Worm (Caenorhabditis elegans): Measurements from ENCODE around the gene H32C10.1.

The H32C10.1 gene

DNA sequence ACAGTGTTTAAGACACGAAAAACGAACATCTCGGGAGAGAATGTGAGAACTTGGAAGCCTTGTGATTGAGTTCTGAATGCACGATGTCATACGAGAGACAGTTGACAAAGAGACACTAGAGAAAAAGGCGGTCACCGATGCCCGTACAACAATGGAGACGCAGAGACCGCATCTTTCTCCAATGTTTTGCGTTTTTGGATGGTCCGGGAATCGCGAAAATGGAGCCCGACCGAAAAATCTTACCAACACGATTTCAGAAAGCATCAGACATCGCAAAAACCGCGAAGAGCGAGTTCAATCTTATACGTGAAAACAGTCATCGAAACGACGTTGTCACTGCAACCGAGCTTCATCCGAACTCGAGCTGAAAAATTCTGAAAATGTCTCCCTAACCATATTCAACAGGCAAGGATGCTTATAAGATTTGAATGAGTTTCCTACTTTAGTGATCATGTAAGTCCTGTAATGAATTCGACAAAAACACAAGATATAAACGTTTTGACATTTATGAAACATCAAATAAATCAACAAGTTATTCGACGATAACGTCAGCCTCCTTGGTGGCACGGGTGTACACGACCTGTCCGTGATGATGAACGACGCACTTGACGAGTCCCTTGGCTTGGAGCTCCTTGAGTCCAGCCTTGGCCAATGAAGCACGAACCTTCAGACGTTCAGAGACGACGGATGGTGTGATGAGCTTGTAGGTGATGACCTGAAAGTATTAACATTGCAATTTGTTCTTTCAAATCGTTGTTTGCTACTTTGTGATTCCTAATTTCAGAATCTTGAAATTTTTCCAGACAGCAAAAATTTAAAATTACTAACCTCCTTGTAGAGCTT, 12.7 kb downstream of the H32C10.1 start, which contains the start of gene inx-7 (continued):
- no peak for TF ChIP-seq mel-28 (tag; optimal IDR thresholded peaks at IDR 0.05; ENCODE audit: borderline replicate concordance)
- TF ChIP-seq let-526 (GFP tag; IDR thresholded peaks at IDR 0.05): no peak
- TF ChIP-seq akir-1 (GFP tag; optimal IDR thresholded peaks at IDR 0.05): no peak
- peak; percentile 57 for TF ChIP-seq sptf-2 (GFP tag; optimal IDR thresholded peaks at IDR 0.05)
- TF ChIP-seq tbp1 (GFP tag; optimal IDR thresholded peaks at IDR 0.05): peak; percentile 50
- TF ChIP-seq attf-5 (GFP tag; optimal IDR thresholded peaks at IDR 0.05): no peak
- TF ChIP-seq fkh-3 (tag; optimal IDR thresholded peaks at IDR 0.05): no peak
- peak; percentile 79 for TF ChIP-seq snpc-4 (GFP tag; optimal IDR thresholded peaks at IDR 0.05)
- peak in 3 of 4 experiments; percentile 6 to 91 (median 61) for TF ChIP-seq snpc-4 (tag; optimal IDR thresholded peaks at IDR 0.05)
- no peak for TF ChIP-seq ccch-3 (GFP tag; optimal IDR thresholded peaks at IDR 0.05)
- peak; percentile 44 for TF ChIP-seq lsl-1 (GFP tag; optimal IDR thresholded peaks at IDR 0.05)
- 0 out of 2 replicates have a peak, but pooled peaks have one; percentile 8 for TF ChIP-seq C17E4.6 (GFP tag; IDR thresholded peaks at IDR 0.05)
- TF ChIP-seq mcd-1 (GFP tag; IDR thresholded peaks at IDR 0.05): peak; percentile 56
- peak; percentile 70 for TF ChIP-seq snpc-3.4 (tag; optimal IDR thresholded peaks at IDR 0.05)
- no peak for TF ChIP-seq cebp-1 (GFP tag; IDR thresholded peaks at IDR 0.05)
- TF ChIP-seq cebp-1 (tag; optimal IDR thresholded peaks at IDR 0.05): peak; percentile 20
- TF ChIP-seq nhr-27 (tag; optimal IDR thresholded peaks at IDR 0.05): no peak
- no peak for TF ChIP-seq cebp-2 (GFP tag; IDR thresholded peaks at IDR 0.05)
- no peak for TF ChIP-seq T26A5.8 (tag; optimal IDR thresholded peaks at IDR 0.05)
- no peak for TF ChIP-seq ztf-25 (GFP tag; IDR thresholded peaks at IDR 0.05)
- TF ChIP-seq F55B11.4 (tag; optimal IDR thresholded peaks at IDR 0.05; ENCODE audit: borderline replicate concordance, insufficient read depth): no peak
- TF ChIP-seq ztf-3 (GFP tag; optimal IDR thresholded peaks at IDR 0.05): no peak
- TF ChIP-seq lin-40 (tag; optimal IDR thresholded peaks at IDR 0.05): no peak
- no peak for TF ChIP-seq ztf-28 (GFP tag; IDR thresholded peaks at IDR 0.05)
- TF ChIP-seq Y95B8A.8 (GFP tag; IDR thresholded peaks at IDR 0.05): no peak; the same call in 1 of the 2 replicates
- TF ChIP-seq nhr-90 (tag; optimal IDR thresholded peaks at IDR 0.05): peak; percentile 10
- no peak for TF ChIP-seq ama-1 (optimal IDR thresholded peaks at IDR 0.05)
- peak; percentile 34 to 88 for TF ChIP-seq ama-1 (GFP tag; optimal IDR thresholded peaks at IDR 0.05)
- no peak for TF ChIP-seq hlh-26 (GFP tag; conservative IDR thresholded peaks at IDR 0.05)
- TF ChIP-seq let-607 (tag; optimal IDR thresholded peaks at IDR 0.05): no peak
- TF ChIP-seq lin-26 (GFP tag; IDR thresholded peaks at IDR 0.05): peak; percentile 76
- TF ChIP-seq B0261.1 (tag; optimal IDR thresholded peaks at IDR 0.05): no peak
- no peak for TF ChIP-seq F23B12.7 (tag; optimal IDR thresholded peaks at IDR 0.05; ENCODE audit: insufficient read depth)
- TF ChIP-seq lag-1 (GFP tag; IDR thresholded peaks at IDR 0.05): no peak
- TF ChIP-seq ztf-6 (GFP tag; IDR thresholded peaks at IDR 0.05): no peak
- peak; percentile 89 for TF ChIP-seq attf-6 (GFP tag; IDR thresholded peaks at IDR 0.05)
- TF ChIP-seq madf-10 (tag; optimal IDR thresholded peaks at IDR 0.05): no peak
- peak in 1 of 2 experiments; percentile 52 for TF ChIP-seq rec-8 (tag; optimal IDR thresholded peaks at IDR 0.05)
- TF ChIP-seq B0019.2 (GFP tag; conservative IDR thresholded peaks at IDR 0.05): no peak
- TF ChIP-seq ceh-27 (GFP tag; optimal IDR thresholded peaks at IDR 0.05): no peak
- peak; percentile 96 for TF ChIP-seq B0336.3 (GFP tag; IDR thresholded peaks at IDR 0.05)
- peak; percentile 83 for TF ChIP-seq rcor-1 (GFP tag; IDR thresholded peaks at IDR 0.05)
- TF ChIP-seq snpc-1.3 (tag; optimal IDR thresholded peaks at IDR 0.05; ENCODE audit: insufficient read depth): peak; percentile 62
- TF ChIP-seq athp-1 (tag; optimal IDR thresholded peaks at IDR 0.05): peak; percentile 62
- peak; percentile 55 for TF ChIP-seq F33H1.4 (GFP tag; IDR thresholded peaks at IDR 0.05)
- TF ChIP-seq C06A6.2 (GFP tag; conservative IDR thresholded peaks at IDR 0.05): no peak

Data from whole organism, young adult.